Fruit fly (Drosophila melanogaster) whole organism, embryonic: ENCODE measurements around the gene CG31463.

Source experiments
- Aef1 ChIP-seq: fragments of 200-800 bp; sonication (Bioruptor generic); IDR thresholded peaks from 3 replicates; pipeline ENCODE4 v1.3.6; 2022; ENCODE audit warnings: missing biosample characterization, missing genetic modification characterization
- CG10366 ChIP-seq: fragments of 200-800 bp; sonication (Bioruptor generic); IDR thresholded peaks from 2 replicates; pipeline ENCODE4 v1.3.6; 2022; ENCODE audit warnings: missing biosample characterization, missing genetic modification characterization
- CG12391 ChIP-seq: fragments of 200-800 bp; sonication (Bioruptor generic); optimal IDR thresholded peaks from 3 replicates; lab custom pipeline; 2018; ENCODE audit warnings: missing biosample characterization, mild to moderate bottlenecking, missing genetic modification characterization, moderate library complexity
- CG13296 ChIP-seq: fragments of 200-800 bp; sonication (Bioruptor generic); optimal IDR thresholded peaks from 3 replicates; lab custom pipeline; 2018; ENCODE audit warnings: missing biosample characterization, mild to moderate bottlenecking, missing genetic modification characterization
- CG14667 ChIP-seq: fragments of 200-800 bp; sonication (Bioruptor generic); IDR thresholded peaks from 2 replicates; pipeline ENCODE4 v1.3.6; 2022; ENCODE audit warnings: missing biosample characterization, missing genetic modification characterization
- CG15011 ChIP-seq: fragments of 200-800 bp; sonication (Bioruptor generic); optimal IDR thresholded peaks from 3 replicates; lab custom pipeline; 2018; ENCODE audit warnings: missing biosample characterization, mild to moderate bottlenecking, missing genetic modification characterization
- CG15479 ChIP-seq: fragments of 200-800 bp; sonication (Bioruptor generic); optimal IDR thresholded peaks from 3 replicates; lab custom pipeline; 2019; ENCODE audit warnings: missing biosample characterization, mild to moderate bottlenecking, missing genetic modification characterization, moderate library complexity
- CG17568 ChIP-seq: fragments of 200-800 bp; sonication (Bioruptor generic); optimal IDR thresholded peaks from 2 replicates; lab custom pipeline; 2018; ENCODE audit warnings: missing biosample characterization, mild to moderate bottlenecking, missing genetic modification characterization, moderate library complexity
- CG2120 ChIP-seq: fragments of 200-800 bp; sonication (Bioruptor generic); optimal IDR thresholded peaks from 3 replicates; lab custom pipeline; 2016; ENCODE audit warnings: missing biosample characterization, missing genetic modification characterization
- CG2199 ChIP-seq: fragments of 200-800 bp; sonication (Bioruptor generic); IDR thresholded peaks from 3 replicates; pipeline ENCODE4 v1.3.6; 2022; ENCODE audit warnings: missing biosample characterization, missing genetic modification characterization
- CG30403 ChIP-seq: fragments of 200-800 bp; sonication (Bioruptor generic); optimal IDR thresholded peaks from 3 replicates; lab custom pipeline; 2016; ENCODE audit warnings: missing biosample characterization, missing genetic modification characterization
- CG33213 ChIP-seq: fragments of 200-800 bp; sonication (Bioruptor generic); optimal IDR thresholded peaks from 3 replicates; lab custom pipeline; 2016; ENCODE audit warnings: missing biosample characterization, missing genetic modification characterization
- CG4424 ChIP-seq: fragments of 200-800 bp; sonication (Bioruptor generic); optimal IDR thresholded peaks from 3 replicates; lab custom pipeline; 2016; ENCODE audit warnings: missing biosample characterization, missing genetic modification characterization
- CG5180 ChIP-seq: fragments of 200-800 bp; sonication (Bioruptor generic); optimal IDR thresholded peaks from 3 replicates; lab custom pipeline; 2017; ENCODE audit warnings: missing biosample characterization, missing genetic modification characterization, mild to moderate bottlenecking, moderate library complexity, missing genetic modification reagents
- CG7963 ChIP-seq: fragments of 200-800 bp; sonication (Bioruptor generic); IDR thresholded peaks from 3 replicates; pipeline ENCODE4 v1.3.6; 2022; ENCODE audit warnings: missing biosample characterization, missing genetic modification characterization; ENCODE audit not compliant: partially characterized antibody
- CG8359 ChIP-seq: fragments of 200-800 bp; sonication (Bioruptor generic); optimal IDR thresholded peaks from 2 replicates; lab custom pipeline; 2017; ENCODE audit warnings: missing biosample characterization, mild to moderate bottlenecking, missing genetic modification characterization, borderline replicate concordance
- Dip3 ChIP-seq: fragments of 200-800 bp; sonication (Bioruptor generic); optimal IDR thresholded peaks from 3 replicates; lab custom pipeline; 2016; ENCODE audit warnings: missing biosample characterization, missing genetic modification characterization
- Dp ChIP-seq: fragments of 200-800 bp; sonication (Bioruptor generic); optimal IDR thresholded peaks from 2 replicates; lab custom pipeline; 2018; ENCODE audit warnings: missing biosample characterization, mild to moderate bottlenecking, missing genetic modification characterization, moderate library complexity
- GATAe ChIP-seq: fragments of 200-800 bp; sonication (Bioruptor generic); conservative IDR thresholded peaks from 2 replicates; pipeline ENCODE4 v1.3.6; 2022; ENCODE audit warnings: missing biosample characterization, missing genetic modification characterization
- Hand ChIP-seq: fragments of 200-800 bp; sonication (Bioruptor generic); optimal IDR thresholded peaks from 2 replicates; lab custom pipeline; 2017; ENCODE audit warnings: mild to moderate bottlenecking, missing biosample characterization, missing genetic modification reagents, missing genetic modification characterization
- Hr78 ChIP-seq, 2 experiments: fragments of 200-800 bp in 1 of 2; fragments of >200 bp in 1 of 2; sonication (Bioruptor generic) in 1 of 2; optimal IDR thresholded peaks; 2 replicates each; lab custom pipeline; 2017 to 2019; ENCODE audit warnings: missing biosample characterization in 2 of 2, missing genetic modification characterization in 2 of 2, mild to moderate bottlenecking in 1 of 2, moderate library complexity in 1 of 2
- Jarid2 ChIP-seq: fragments of 200-800 bp; sonication (Bioruptor generic); optimal IDR thresholded peaks from 3 replicates; lab custom pipeline; 2017; ENCODE audit warnings: mild to moderate bottlenecking, missing biosample characterization, missing genetic modification reagents, missing genetic modification characterization
- Lpt ChIP-seq: fragments of >200 bp; optimal IDR thresholded peaks from 2 replicates; lab custom pipeline; 2018; ENCODE audit warnings: missing biosample characterization, missing genetic modification characterization
- Meics ChIP-seq: fragments of 200-800 bp; sonication (Bioruptor generic); optimal IDR thresholded peaks from 2 replicates; lab custom pipeline; 2017; ENCODE audit warnings: missing biosample characterization, mild to moderate bottlenecking, missing genetic modification characterization
- Opbp ChIP-seq: fragments of 200-800 bp; sonication (Bioruptor generic); IDR thresholded peaks from 3 replicates; pipeline ENCODE4 v1.3.6; 2022; ENCODE audit warnings: missing biosample characterization, missing genetic modification characterization; ENCODE audit not compliant: partially characterized antibody
- Sin3A ChIP-seq: fragments of >200 bp; optimal IDR thresholded peaks from 2 replicates; lab custom pipeline; 2018
- Trl ChIP-seq, 3 experiments: fragments of >200 bp in 2 of 3; fragments of 200-800 bp in 1 of 3; sonication (Bioruptor generic) in 1 of 3; optimal IDR thresholded peaks; 2 replicates in 1 of 3; 3 replicates in 2 of 3; lab custom pipeline; 2016 to 2017; ENCODE audit warnings: missing biosample characterization in 1 of 3, missing genetic modification characterization in 1 of 3
- da ChIP-seq: fragments of 200-800 bp; sonication (Bioruptor generic); optimal IDR thresholded peaks from 2 replicates; lab custom pipeline; 2016; ENCODE audit warnings: missing biosample characterization, missing genetic modification characterization
- ewg ChIP-seq: fragments of 200-800 bp; sonication (Bioruptor generic); optimal IDR thresholded peaks from 3 replicates; lab custom pipeline; 2017; ENCODE audit warnings: mild to moderate bottlenecking, missing biosample characterization, missing genetic modification reagents, missing genetic modification characterization
- ftz-f1 ChIP-seq: fragments of 200-800 bp; sonication (Bioruptor generic); optimal IDR thresholded peaks from 2 replicates; lab custom pipeline; 2016; ENCODE audit warnings: missing biosample characterization, missing genetic modification characterization
- gfzf ChIP-seq: fragments of 200-800 bp; sonication (Bioruptor generic); optimal IDR thresholded peaks from 2 replicates; lab custom pipeline; 2016; ENCODE audit warnings: missing biosample characterization, mild to moderate bottlenecking, missing genetic modification characterization, moderate library complexity
- grau ChIP-seq: fragments of 200-800 bp; optimal IDR thresholded peaks from 3 replicates; lab custom pipeline; 2019; ENCODE audit warnings: missing biosample characterization, mild to moderate bottlenecking, missing genetic modification characterization, moderate library complexity
- grn ChIP-seq: fragments of 200-800 bp; sonication (Bioruptor generic); optimal IDR thresholded peaks from 3 replicates; lab custom pipeline; 2017; ENCODE audit warnings: missing biosample characterization, missing genetic modification characterization
- jigr1 ChIP-seq: fragments of 200-800 bp; sonication (Bioruptor generic); IDR thresholded peaks from 3 replicates; pipeline ENCODE4 v1.3.6; 2022; ENCODE audit warnings: missing biosample characterization, missing genetic modification characterization
- lilli ChIP-seq: fragments of 200-800 bp; sonication (Bioruptor generic); optimal IDR thresholded peaks from 3 replicates; lab custom pipeline; 2016; ENCODE audit warnings: missing biosample characterization, missing genetic modification characterization
- mirr ChIP-seq: fragments of 200-800 bp; sonication (Bioruptor generic); optimal IDR thresholded peaks from 3 replicates; lab custom pipeline; 2018; ENCODE audit warnings: missing biosample characterization, mild to moderate bottlenecking, missing genetic modification characterization
- oc ChIP-seq: fragments of 200-800 bp; sonication (Bioruptor generic); optimal IDR thresholded peaks from 2 replicates; lab custom pipeline; 2018; ENCODE audit warnings: missing biosample characterization, mild to moderate bottlenecking, missing genetic modification characterization, moderate library complexity
- onecut ChIP-seq: fragments of 200-800 bp; sonication (Bioruptor generic); IDR thresholded peaks from 2 replicates; pipeline ENCODE4 v1.3.6; 2022; ENCODE audit warnings: missing biosample characterization, missing genetic modification characterization
- ranshi ChIP-seq: fragments of 200-800 bp; sonication (Bioruptor generic); IDR thresholded peaks from 2 replicates; pipeline ENCODE4 v1.3.6; 2022; ENCODE audit warnings: missing biosample characterization, missing genetic modification characterization
- row ChIP-seq: fragments of 200-800 bp; sonication (Bioruptor generic); IDR thresholded peaks from 3 replicates; pipeline ENCODE4 v1.3.6; 2022; ENCODE audit warnings: missing biosample characterization, missing genetic modification characterization
- sd ChIP-seq: fragments of 200-800 bp; sonication (Bioruptor generic); optimal IDR thresholded peaks from 3 replicates; lab custom pipeline; 2018; ENCODE audit warnings: missing biosample characterization, mild to moderate bottlenecking, missing genetic modification characterization, moderate library complexity
- sna ChIP-seq: fragments of 200-800 bp; sonication (Bioruptor generic); IDR thresholded peaks from 2 replicates; pipeline ENCODE4 v1.3.6; 2022; ENCODE audit warnings: missing biosample characterization, missing genetic modification characterization; ENCODE audit not compliant: partially characterized antibody
- sug ChIP-seq: fragments of 200-800 bp; optimal IDR thresholded peaks from 2 replicates; lab custom pipeline; 2019; ENCODE audit warnings: missing biosample characterization, mild to moderate bottlenecking, missing genetic modification characterization, moderate library complexity
- usp ChIP-seq: fragments of >200 bp; optimal IDR thresholded peaks from 2 replicates; lab custom pipeline; 2017; ENCODE audit warnings: missing biosample characterization, missing genetic modification characterization
- zen2 ChIP-seq: fragments of 200-800 bp; sonication (Bioruptor generic); IDR thresholded peaks from 3 replicates; pipeline ENCODE4 v1.3.6; 2022; ENCODE audit warnings: missing biosample characterization, missing genetic modification characterization; ENCODE audit not compliant: partially characterized antibody

The CG31463 gene

DNA sequence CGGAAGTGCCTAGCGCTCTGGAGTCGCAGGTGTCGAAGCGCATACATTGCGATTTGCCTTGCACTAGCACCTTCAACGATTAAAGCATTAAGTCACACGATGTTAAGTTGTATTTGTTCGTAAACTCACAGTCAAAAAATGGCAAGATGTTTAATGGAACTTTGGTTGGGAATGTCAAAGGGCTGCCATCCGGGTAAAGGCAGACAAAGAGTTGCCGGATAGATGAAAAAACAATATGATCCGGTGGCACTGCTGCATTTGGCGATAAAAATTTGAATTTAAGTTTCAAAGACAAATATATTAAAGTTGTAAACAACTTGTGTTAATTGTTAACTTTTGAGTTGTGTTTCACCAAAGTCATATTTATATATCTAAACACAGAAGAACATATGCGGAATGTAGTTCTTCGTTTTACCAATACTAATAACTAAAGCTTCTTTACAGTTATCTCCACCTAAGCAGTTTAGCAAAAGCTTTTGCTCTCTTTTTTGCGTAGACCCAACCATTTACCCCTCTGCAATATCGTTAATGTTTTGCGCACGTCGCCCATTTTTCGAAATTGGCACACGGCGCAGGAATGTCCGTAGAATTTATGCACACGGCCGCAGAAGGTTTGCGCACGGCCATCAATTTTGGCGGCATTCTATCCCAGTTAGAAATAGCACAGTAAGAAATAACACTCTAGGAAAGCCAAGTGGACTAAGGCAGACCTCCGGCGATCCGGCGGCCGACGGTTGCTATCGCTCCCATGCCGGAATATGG is 24.4 kb downstream of the CG31463 start, which contains the start of gene Coq2 (continued):
- TF ChIP-seq CG33213 (GFP tag; lab: Kevin White, UChicago), result peak; percentile 21
- TF ChIP-seq ftz-f1 (GFP tag; lab: Kevin White, UChicago), result no peak
- peak; percentile 93 for TF ChIP-seq Dp (GFP tag; lab: Kevin White, UChicago)
- peak; percentile 13 for TF ChIP-seq gfzf
- no peak for TF ChIP-seq Lpt
- no peak for TF ChIP-seq da (GFP tag; lab: Kevin White, UChicago)
- no peak for TF ChIP-seq Opbp (GFP tag; lab: Robert Waterston, UW)
- TF ChIP-seq ranshi (GFP tag; lab: Robert Waterston, UW), result no peak
- TF ChIP-seq Sin3A (lab: Kevin White, UChicago), result peak; percentile 8
- TF ChIP-seq onecut (GFP tag; lab: Robert Waterston, UW), result no peak
- no peak for TF ChIP-seq Jarid2 (GFP tag; lab: Kevin White, UChicago)
- no peak for TF ChIP-seq zen2
- no peak for TF ChIP-seq Aef1 (GFP tag; lab: Robert Waterston, UW)
- peak; percentile 24; the same call in 1 of the 2 replicates for TF ChIP-seq GATAe

DNA sequence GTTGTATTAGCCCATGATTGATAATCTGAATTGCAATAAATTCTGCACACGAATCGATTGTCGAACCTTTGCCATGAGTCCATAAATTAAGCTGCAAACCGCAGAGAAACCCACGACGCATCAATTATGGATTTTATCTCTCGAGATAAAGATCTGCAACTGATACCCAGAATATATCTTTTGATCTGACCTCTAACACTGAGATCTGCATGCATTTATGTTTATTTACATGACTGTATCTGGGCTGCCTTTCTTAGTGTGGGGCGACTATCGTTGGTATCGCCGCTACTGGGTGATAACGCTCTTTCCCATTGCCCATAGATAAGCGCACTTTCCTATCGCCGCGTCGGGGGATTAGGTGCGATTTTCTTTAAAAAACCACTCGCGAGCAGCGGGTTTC is 25.1 kb downstream of the CG31463 start, which contains the start of gene Ctr1B:
TSS of gene Ctr1B (plus strand) at position 398 of the 400 bp plus-strand sequence.
- TF ChIP-seq grn (peak; percentile 92), GATAe (peak; percentile 61), CG15011 (GFP tag; lab: Kevin White, UChicago) (no peak), CG8359 (GFP tag; lab: Kevin White, UChicago) (no peak), CG2199 (0 out of 3 replicates have a peak, but pooled peaks have one; percentile 28), Hr78 (GFP tag; optimal IDR thresholded peaks at IDR 0.05; lab: Kevin White, UChicago) (peak in 1 of 2 experiments; percentile 72), CG15479 (GFP tag; lab: Kevin White, UChicago) (peak; percentile 46), mirr (peak; percentile 13), sna (GFP tag; lab: Robert Waterston, UW) (0 out of 2 replicates have a peak, but pooled peaks have one; percentile 15), CG14667 (no peak), jigr1 (GFP tag; lab: Robert Waterston, UW) (no peak), sug (tag; lab: Kevin White, UChicago) (peak; percentile 81)

DNA sequence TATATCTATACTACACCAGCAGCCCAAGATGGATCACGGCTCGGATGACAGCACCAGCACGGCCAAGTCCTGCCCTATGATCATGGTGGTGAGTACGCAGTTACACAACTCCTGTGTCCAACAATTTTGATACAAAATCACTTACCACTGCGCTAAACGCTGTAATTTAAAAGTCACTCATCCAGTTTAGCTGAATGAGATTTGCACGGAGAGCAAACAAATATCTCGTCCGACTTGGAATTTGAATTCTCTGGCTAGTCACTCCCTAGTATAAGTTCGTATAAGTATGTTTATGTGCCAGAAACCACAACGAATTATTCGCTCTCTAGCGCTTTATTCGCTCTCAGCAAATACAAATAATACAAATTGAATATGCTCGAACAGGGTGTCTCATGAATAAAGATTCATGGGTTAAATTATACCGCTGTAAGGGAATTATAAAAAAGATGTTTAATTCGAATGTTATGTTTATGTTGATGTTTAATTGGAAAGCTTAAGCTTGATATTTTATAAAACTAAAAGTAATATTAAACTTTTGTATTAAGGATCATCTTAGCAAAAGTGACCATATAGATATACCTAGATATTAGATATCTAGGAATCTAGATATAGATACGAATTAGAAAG is 25.7 kb downstream of the CG31463 start:
- TF ChIP-seq CG4424, result no peak
- peak; percentile 47; the same call in 1 of the 3 replicates for TF ChIP-seq row (GFP tag; lab: Robert Waterston, UW)
- TF ChIP-seq ewg (GFP tag; lab: Kevin White, UChicago), result no peak
- no peak for TF ChIP-seq usp
- TF ChIP-seq lilli (GFP tag; lab: Kevin White, UChicago), result peak; percentile 25
- TF ChIP-seq Meics, result peak; percentile 35
- TF ChIP-seq CG17568 (GFP tag; lab: Kevin White, UChicago), result no peak
- TF ChIP-seq Dip3 (GFP tag; lab: Kevin White, UChicago), result no peak
- peak; percentile 23 for TF ChIP-seq CG12391 (tag; lab: Kevin White, UChicago)
- no peak for TF ChIP-seq CG7963
- peak; percentile 3 for TF ChIP-seq CG30403 (GFP tag; lab: Kevin White, UChicago)
- TF ChIP-seq CG15011 (GFP tag; lab: Kevin White, UChicago), result peak; percentile 13
- peak; percentile 45 for TF ChIP-seq CG5180 (GFP tag; lab: Kevin White, UChicago)
- no peak for TF ChIP-seq oc (tag; lab: Kevin White, UChicago)
- peak; percentile 42 for TF ChIP-seq CG13296 (GFP tag; lab: Kevin White, UChicago)
- peak in 1 of 2 experiments; percentile 60 for TF ChIP-seq Trl (optimal IDR thresholded peaks at IDR 0.05; lab: Kevin White, UChicago)
- TF ChIP-seq Trl (GFP tag; optimal IDR thresholded peaks at IDR 0.05; lab: Kevin White, UChicago), result no peak
- TF ChIP-seq CG2120, result peak; percentile 61
- TF ChIP-seq grau (tag; lab: Kevin White, UChicago), result peak; percentile 49
- TF ChIP-seq CG10366 (GFP tag; lab: Robert Waterston, UW), result peak; percentile 68
- peak; percentile 41 for TF ChIP-seq sd (tag; lab: Kevin White, UChicago)
- peak; percentile 1 for TF ChIP-seq Hand (GFP tag; lab: Kevin White, UChicago)
